Worm (Caenorhabditis elegans) whole organism, L1 larva: Measurements from ENCODE around the gene Y48A5A.3.
A peak's percentile ranks its signal among the peaks of the same experiment; 100 is the strongest.

Experiments
- C04F5.9 ChIP-seq: sonication (generic microtip); optimal IDR thresholded peaks from 2 replicates; lab custom pipeline; 2016; ENCODE audit warnings: missing genetic modification characterization, missing compliant biosample characterization
- C16A3.4 ChIP-seq: fragments of 150-350 bp; optimal IDR thresholded peaks from 2 replicates; lab custom pipeline; 2014; ENCODE audit warnings: missing biosample characterization, missing genetic modification characterization
- C34B4.2 ChIP-seq: sonication (generic microtip); optimal IDR thresholded peaks from 2 replicates; lab custom pipeline; 2017; ENCODE audit warnings: mild to moderate bottlenecking, missing genetic modification characterization, missing compliant biosample characterization
- F16B12.6 ChIP-seq: fragments of 150-350 bp; optimal IDR thresholded peaks from 2 replicates; lab custom pipeline; 2014; ENCODE audit warnings: missing biosample characterization, missing genetic modification characterization
- aha-1 ChIP-seq: fragments of 150-350 bp; optimal IDR thresholded peaks from 2 replicates; lab custom pipeline; 2014; ENCODE audit warnings: missing biosample characterization, missing genetic modification characterization
- alr-1 ChIP-seq: fragments of 200-800 bp; sonication (Bioruptor generic); optimal IDR thresholded peaks from 2 replicates; lab custom pipeline; 2018; ENCODE audit warnings: borderline replicate concordance, mild to moderate bottlenecking, missing genetic modification characterization, missing compliant biosample characterization
- aly-2 ChIP-seq: fragments of 150-350 bp; optimal IDR thresholded peaks from 2 replicates; lab custom pipeline; 2014; ENCODE audit warnings: missing biosample characterization, missing genetic modification characterization
- ama-1 ChIP-seq: fragments of 150-350 bp; optimal IDR thresholded peaks from 2 replicates; lab custom pipeline; 2014
- blmp-1 ChIP-seq: fragments of 150-350 bp; optimal IDR thresholded peaks from 2 replicates; lab custom pipeline; 2014; ENCODE audit warnings: missing biosample characterization, missing genetic modification characterization
- ceh-63 ChIP-seq: fragments of 200-800 bp; sonication (Bioruptor generic); optimal IDR thresholded peaks from 2 replicates; lab custom pipeline; 2018; ENCODE audit warnings: mild to moderate bottlenecking, missing genetic modification characterization, missing compliant biosample characterization
- ceh-82 ChIP-seq, 3 experiments: fragments of 150-350 bp in 1 of 3; sonication (generic microtip) in 2 of 3; optimal IDR thresholded peaks; 2 replicates each; lab custom pipeline; 2014 to 2017; ENCODE audit warnings: missing biosample characterization in 3 of 3, missing genetic modification characterization in 3 of 3
- ces-1 ChIP-seq: fragments of 150-350 bp; optimal IDR thresholded peaks from 2 replicates; lab custom pipeline; 2014; ENCODE audit warnings: missing biosample characterization, missing genetic modification reagents, missing genetic modification characterization
- efl-3 ChIP-seq: fragments of 200-800 bp; sonication (Bioruptor generic); optimal IDR thresholded peaks from 2 replicates; lab custom pipeline; 2018; ENCODE audit warnings: mild to moderate bottlenecking, missing genetic modification characterization, missing compliant biosample characterization
- elt-3 ChIP-seq, 6 experiments: fragments of 150-350 bp in 1 of 6; sonication (generic microtip); optimal IDR thresholded peaks; 2 replicates each; lab custom pipeline; 2017 to 2018; ENCODE audit warnings: missing biosample characterization in 6 of 6, missing genetic modification characterization in 6 of 6, inconsistent platforms in 1 of 6
- ets-5 ChIP-seq: fragments of 200-800 bp; sonication (Bioruptor generic); IDR thresholded peaks from 2 replicates; pipeline ENCODE4 v1.3.6; 2022; ENCODE audit warnings: missing genetic modification characterization, missing compliant biosample characterization
- fkh-10 ChIP-seq: sonication (generic microtip); optimal IDR thresholded peaks from 2 replicates; lab custom pipeline; 2017; ENCODE audit warnings: missing biosample characterization, missing genetic modification reagents, missing genetic modification characterization
- fkh-8 ChIP-seq: sonication (generic microtip); optimal IDR thresholded peaks from 2 replicates; lab custom pipeline; 2016; ENCODE audit warnings: mild to moderate bottlenecking, missing genetic modification characterization, missing compliant biosample characterization
- fos-1 ChIP-seq: fragments of 150-350 bp; optimal IDR thresholded peaks from 2 replicates; lab custom pipeline; 2014; ENCODE audit warnings: missing biosample characterization, missing genetic modification characterization
- grh-1 ChIP-seq: fragments of 200-800 bp; sonication (Bioruptor generic); IDR thresholded peaks from 2 replicates; pipeline ENCODE4 v1.3.6; 2022; ENCODE audit warnings: missing genetic modification reagents, missing genetic modification characterization, missing compliant biosample characterization
- hlh-17 ChIP-seq: fragments of 200-800 bp; sonication (Bioruptor generic); optimal IDR thresholded peaks from 2 replicates; lab custom pipeline; 2018; ENCODE audit warnings: missing genetic modification characterization, mild to moderate bottlenecking, missing compliant biosample characterization, moderate library complexity, borderline replicate concordance
- irx-1 ChIP-seq: sonication (generic microtip); optimal IDR thresholded peaks from 2 replicates; lab custom pipeline; 2016; ENCODE audit warnings: missing genetic modification characterization, missing compliant biosample characterization
- jun-1 ChIP-seq: fragments of 150-350 bp; optimal IDR thresholded peaks from 2 replicates; lab custom pipeline; 2014; ENCODE audit warnings: missing biosample characterization, missing genetic modification reagents, missing genetic modification characterization
- lin-13 ChIP-seq: fragments of 150-350 bp; optimal IDR thresholded peaks from 2 replicates; lab custom pipeline; 2014; ENCODE audit warnings: missing biosample characterization, missing genetic modification reagents, missing genetic modification characterization
- lin-14 ChIP-seq: fragments of 200-800 bp; sonication (Bioruptor generic); optimal IDR thresholded peaks from 2 replicates; lab custom pipeline; 2018; ENCODE audit warnings: mild to moderate bottlenecking, missing genetic modification characterization, moderate library complexity, missing compliant biosample characterization
- lin-15B ChIP-seq: fragments of 150-350 bp; sonication (generic microtip); optimal IDR thresholded peaks from 3 replicates; lab custom pipeline; 2014; ENCODE audit warnings: missing biosample characterization, missing genetic modification characterization
- lin-35 ChIP-seq, 2 experiments: fragments of 150-350 bp; optimal IDR thresholded peaks; 2 replicates each; lab custom pipeline; 2014; ENCODE audit warnings: missing biosample characterization in 2 of 2, missing genetic modification characterization in 2 of 2, missing genetic modification reagents in 2 of 2
- lin-39 ChIP-seq: fragments of 150-350 bp; optimal IDR thresholded peaks from 2 replicates; lab custom pipeline; 2014; ENCODE audit warnings: missing biosample characterization, missing genetic modification reagents, missing genetic modification characterization
- lir-3 ChIP-seq: sonication (generic microtip); optimal IDR thresholded peaks from 2 replicates; lab custom pipeline; 2016; ENCODE audit warnings: mild to moderate bottlenecking, missing genetic modification characterization, moderate library complexity, missing compliant biosample characterization; ENCODE audit not compliant: poor library complexity
- mdl-1 ChIP-seq, 2 experiments: fragments of 150-350 bp; optimal IDR thresholded peaks; 2 replicates each; lab custom pipeline; 2014 to 2017; ENCODE audit warnings: missing biosample characterization in 2 of 2, missing genetic modification characterization in 2 of 2, inconsistent platforms in 1 of 2
- mef-2 ChIP-seq: fragments of 150-350 bp; optimal IDR thresholded peaks from 2 replicates; lab custom pipeline; 2014; ENCODE audit warnings: missing biosample characterization, missing genetic modification characterization
- mep-1 ChIP-seq: fragments of 150-350 bp; optimal IDR thresholded peaks from 2 replicates; lab custom pipeline; 2014; ENCODE audit warnings: missing biosample characterization, missing genetic modification characterization
- nhr-11 ChIP-seq: fragments of 150-350 bp; optimal IDR thresholded peaks from 2 replicates; lab custom pipeline; 2014; ENCODE audit warnings: missing biosample characterization, missing genetic modification characterization
- nhr-12 ChIP-seq: sonication (generic microtip); optimal IDR thresholded peaks from 2 replicates; lab custom pipeline; 2017; ENCODE audit warnings: missing biosample characterization, missing genetic modification characterization
- nhr-19 ChIP-seq: fragments of 200-800 bp; sonication (Bioruptor generic); conservative IDR thresholded peaks from 2 replicates; pipeline ENCODE4 v1.3.6; 2022; ENCODE audit warnings: missing genetic modification characterization, missing compliant biosample characterization
- nhr-20 ChIP-seq: sonication (generic microtip); optimal IDR thresholded peaks from 2 replicates; lab custom pipeline; 2016; ENCODE audit warnings: mild to moderate bottlenecking, missing genetic modification characterization, missing compliant biosample characterization
- nhr-47 ChIP-seq: sonication (generic microtip); optimal IDR thresholded peaks from 2 replicates; lab custom pipeline; 2016; ENCODE audit warnings: mild to moderate bottlenecking, missing genetic modification characterization, moderate library complexity, missing compliant biosample characterization
- nhr-71 ChIP-seq: sonication (generic microtip); optimal IDR thresholded peaks from 2 replicates; lab custom pipeline; 2016; ENCODE audit warnings: mild to moderate bottlenecking, missing genetic modification characterization, moderate library complexity, missing compliant biosample characterization
- nhr-84 ChIP-seq: sonication (generic microtip); optimal IDR thresholded peaks from 2 replicates; lab custom pipeline; 2017; ENCODE audit warnings: missing biosample characterization, missing genetic modification characterization
- pag-3 ChIP-seq: sonication (generic microtip); optimal IDR thresholded peaks from 2 replicates; lab custom pipeline; 2017; ENCODE audit warnings: missing genetic modification characterization, mild to moderate bottlenecking, missing compliant biosample characterization, antibody characterized with exemption, borderline replicate concordance; ENCODE audit not compliant: insufficient read depth
- rnt-1 ChIP-seq: sonication (generic microtip); optimal IDR thresholded peaks from 2 replicates; lab custom pipeline; 2016; ENCODE audit warnings: mild to moderate bottlenecking, missing genetic modification characterization, moderate library complexity, missing compliant biosample characterization
- snpc-4 ChIP-seq: fragments of 150-350 bp; optimal IDR thresholded peaks from 2 replicates; lab custom pipeline; 2014; ENCODE audit warnings: missing biosample characterization, missing genetic modification characterization
- snu-23 ChIP-seq: sonication (generic microtip); optimal IDR thresholded peaks from 2 replicates; lab custom pipeline; 2016; ENCODE audit warnings: missing genetic modification characterization, missing compliant biosample characterization
- sox-4 ChIP-seq: sonication (generic microtip); optimal IDR thresholded peaks from 2 replicates; lab custom pipeline; 2016; ENCODE audit warnings: missing genetic modification characterization, missing compliant biosample characterization
- sptf-1 ChIP-seq: fragments of 150-350 bp; optimal IDR thresholded peaks from 2 replicates; lab custom pipeline; 2014; ENCODE audit warnings: missing biosample characterization, missing genetic modification characterization
- sup-37 ChIP-seq: fragments of 200-800 bp; sonication (Bioruptor generic); optimal IDR thresholded peaks from 2 replicates; lab custom pipeline; 2018; ENCODE audit warnings: mild to moderate bottlenecking, missing genetic modification characterization, missing compliant biosample characterization
- swsn-7 ChIP-seq: sonication (generic microtip); optimal IDR thresholded peaks from 2 replicates; lab custom pipeline; 2016; ENCODE audit warnings: missing genetic modification characterization, missing compliant biosample characterization
- tbx-2 ChIP-seq: sonication (generic microtip); optimal IDR thresholded peaks from 2 replicates; lab custom pipeline; 2016; ENCODE audit warnings: missing genetic modification characterization, missing compliant biosample characterization
- tlp-1 ChIP-seq: fragments of 150-350 bp; optimal IDR thresholded peaks from 2 replicates; lab custom pipeline; 2014; ENCODE audit warnings: missing biosample characterization, missing genetic modification characterization
- unc-130 ChIP-seq: fragments of 150-350 bp; optimal IDR thresholded peaks from 2 replicates; lab custom pipeline; 2017; ENCODE audit warnings: missing biosample characterization, missing genetic modification characterization, inconsistent platforms
- unc-62 ChIP-seq: fragments of 150-350 bp; optimal IDR thresholded peaks from 2 replicates; lab custom pipeline; 2014; ENCODE audit warnings: missing biosample characterization, missing genetic modification reagents, missing genetic modification characterization
- unc-98 ChIP-seq: fragments of 200-800 bp; sonication (Bioruptor generic); IDR thresholded peaks from 2 replicates; pipeline ENCODE4 v1.3.6; 2022; ENCODE audit warnings: missing genetic modification characterization, missing compliant biosample characterization
- zag-1 ChIP-seq: fragments of 150-350 bp; optimal IDR thresholded peaks from 2 replicates; lab custom pipeline; 2014; ENCODE audit warnings: missing biosample characterization, missing genetic modification characterization
- ztf-11 ChIP-seq, 2 experiments: sonication (generic microtip); optimal IDR thresholded peaks; 2 replicates each; lab custom pipeline; 2016 to 2017; ENCODE audit warnings: missing genetic modification characterization in 2 of 2, missing biosample characterization in 1 of 2, missing compliant biosample characterization in 1 of 2

Gene Y48A5A.3

DNA sequence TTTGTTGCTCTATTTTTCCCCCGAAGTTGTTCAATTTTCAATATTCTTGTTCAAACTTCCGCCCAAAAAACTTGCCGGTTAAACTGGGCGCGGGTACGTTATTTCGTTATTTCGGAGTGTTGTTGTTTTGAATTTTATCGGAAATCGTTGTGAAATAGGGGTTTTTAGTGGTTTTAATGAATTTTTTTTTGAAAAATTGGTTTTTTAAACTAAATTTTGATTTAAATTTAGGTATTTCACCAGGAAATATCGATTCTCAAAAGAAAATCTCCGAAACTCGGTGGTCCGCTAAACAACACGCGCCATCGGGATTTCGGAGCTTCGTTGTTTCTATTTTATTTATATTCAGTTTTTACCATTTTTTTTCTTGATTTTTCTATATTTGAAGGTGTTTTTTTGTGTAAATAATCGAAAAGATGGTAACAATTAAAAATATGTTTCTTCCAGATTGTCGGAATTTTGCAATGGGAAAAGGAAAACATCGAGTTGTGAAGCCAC is 16.4 kb upstream of the Y48A5A.3 start, which contains the start of gene F52C12.2 (continued):
- TF ChIP-seq ztf-11 (tag; optimal IDR thresholded peaks at IDR 0.05; lab: Kevin White, UChicago) (peak in 1 of 2 experiments; percentile 42), pag-3 (tag; lab: Kevin White, UChicago) (no peak), nhr-47 (tag; lab: Kevin White, UChicago) (peak; percentile 87), irx-1 (tag; lab: Kevin White, UChicago) (peak; percentile 67), lin-35 (GFP tag; optimal IDR thresholded peaks at IDR 0.05; lab: Kevin White, UChicago) (peak; percentile 79 to 91), ets-5 (GFP tag; lab: Robert Waterston, UW) (no peak), unc-62 (GFP tag; lab: Kevin White, UChicago) (no peak), lin-15B (tag; lab: Kevin White, UChicago) (peak; percentile 47), C34B4.2 (no peak), fkh-10 (GFP tag; lab: Kevin White, UChicago) (no peak), lin-13 (GFP tag; lab: Kevin White, UChicago) (no peak), rnt-1 (no peak), tbx-2 (tag; lab: Kevin White, UChicago) (peak; percentile 80), snpc-4 (no peak), tlp-1 (no peak), nhr-19 (peak; percentile 61), sox-4 (peak; percentile 49), nhr-84 (no peak), unc-130 (no peak), C04F5.9 (tag; lab: Kevin White, UChicago) (peak; percentile 36), fkh-8 (peak; percentile 63), unc-98 (GFP tag; lab: Robert Waterston, UW) (no peak), ceh-63 (GFP tag; lab: Kevin White, UChicago) (no peak), ceh-82 (tag; optimal IDR thresholded peaks at IDR 0.05; lab: Kevin White, UChicago) (peak; percentile 47 to 52 (median 48)), ces-1 (GFP tag; lab: Kevin White, UChicago) (no peak), mef-2 (tag; lab: Kevin White, UChicago) (no peak), jun-1 (tag; lab: Kevin White, UChicago) (no peak), sptf-1 (tag; lab: Kevin White, UChicago) (no peak), elt-3 (tag; optimal IDR thresholded peaks at IDR 0.05; lab: Kevin White, UChicago) (peak in 1 of 6 experiments; percentile 22), lin-14 (GFP tag; lab: Kevin White, UChicago) (no peak), nhr-71 (tag; lab: Kevin White, UChicago) (peak; percentile 86), grh-1 (GFP tag; lab: Robert Waterston, UW) (no peak), fos-1 (tag; lab: Kevin White, UChicago) (no peak), swsn-7 (tag; lab: Kevin White, UChicago) (peak; percentile 82), aha-1 (tag; lab: Kevin White, UChicago) (no peak), lin-39 (tag; lab: Kevin White, UChicago) (peak; percentile 50), nhr-12 (no peak), C16A3.4 (tag; lab: Kevin White, UChicago) (peak; percentile 34), alr-1 (tag; lab: Kevin White, UChicago) (no peak), sup-37 (GFP tag; lab: Kevin White, UChicago) (peak; percentile 18), F16B12.6 (no peak), mdl-1 (tag; optimal IDR thresholded peaks at IDR 0.05; lab: Kevin White, UChicago) (peak in 1 of 2 experiments; percentile 16), snu-23 (peak; percentile 82), aly-2 (peak; percentile 19), ama-1 (lab: Kevin White, UChicago) (no peak), efl-3 (GFP tag; lab: Kevin White, UChicago) (no peak), nhr-11 (tag; lab: Kevin White, UChicago) (no peak), zag-1 (no peak), nhr-20 (tag; lab: Kevin White, UChicago) (peak; percentile 76), mep-1 (tag; lab: Kevin White, UChicago) (peak; percentile 58), lir-3 (tag; lab: Kevin White, UChicago) (no peak), hlh-17 (no peak), blmp-1 (tag; lab: Kevin White, UChicago) (peak; percentile 36)
